Fruit fly (Drosophila melanogaster) whole organism, embryonic: Measurements from ENCODE around the gene Cyp4d1.
A peak's percentile ranks its signal among the peaks of the same experiment; 100 is the strongest.

ENCODE experiments used
- Atf3 ChIP-seq: fragments of 200-800 bp; sonication (Bioruptor generic); optimal IDR thresholded peaks from 3 replicates; lab custom pipeline; 2016; ENCODE audit warnings: missing biosample characterization, missing genetic modification characterization
- Bdp1 ChIP-seq: fragments of 200-800 bp; sonication (Bioruptor generic); optimal IDR thresholded peaks from 3 replicates; lab custom pipeline; 2016; ENCODE audit warnings: missing biosample characterization, missing genetic modification characterization
- CG10565 ChIP-seq: fragments of 200-800 bp; sonication (Bioruptor generic); optimal IDR thresholded peaks from 3 replicates; lab custom pipeline; 2016; ENCODE audit warnings: missing biosample characterization, mild to moderate bottlenecking, missing genetic modification characterization
- CG11456 ChIP-seq: fragments of 200-800 bp; sonication (Bioruptor generic); IDR thresholded peaks from 3 replicates; pipeline ENCODE4 v1.3.6; 2022; ENCODE audit warnings: missing biosample characterization, missing genetic modification characterization
- CG12071 ChIP-seq: fragments of 200-800 bp; sonication (Bioruptor generic); optimal IDR thresholded peaks from 3 replicates; lab custom pipeline; 2018; ENCODE audit warnings: missing biosample characterization, mild to moderate bottlenecking, missing genetic modification characterization
- CG12104 ChIP-seq: fragments of 200-800 bp; sonication (Bioruptor generic); optimal IDR thresholded peaks from 3 replicates; lab custom pipeline; 2016; ENCODE audit warnings: missing biosample characterization, missing genetic modification characterization
- CG12155 ChIP-seq: fragments of 200-800 bp; sonication (Bioruptor generic); optimal IDR thresholded peaks from 3 replicates; lab custom pipeline; 2016; ENCODE audit warnings: missing biosample characterization, missing genetic modification characterization
- CG12236 ChIP-seq: fragments of 200-800 bp; sonication (Bioruptor generic); optimal IDR thresholded peaks from 2 replicates; lab custom pipeline; 2016; ENCODE audit warnings: missing biosample characterization, missing genetic modification characterization
- CG12769 ChIP-seq: fragments of 200-800 bp; sonication (Bioruptor generic); optimal IDR thresholded peaks from 2 replicates; lab custom pipeline; 2019; ENCODE audit warnings: missing biosample characterization, mild to moderate bottlenecking, missing genetic modification characterization, moderate library complexity
- CG14710 ChIP-seq: fragments of 200-800 bp; sonication (Bioruptor generic); optimal IDR thresholded peaks from 3 replicates; lab custom pipeline; 2019; ENCODE audit warnings: missing biosample characterization, mild to moderate bottlenecking, missing genetic modification characterization, moderate library complexity
- CG15011 ChIP-seq: fragments of 200-800 bp; sonication (Bioruptor generic); optimal IDR thresholded peaks from 3 replicates; lab custom pipeline; 2018; ENCODE audit warnings: missing biosample characterization, mild to moderate bottlenecking, missing genetic modification characterization
- CG15269 ChIP-seq: fragments of 200-800 bp; sonication (Bioruptor generic); optimal IDR thresholded peaks from 2 replicates; lab custom pipeline; 2018; ENCODE audit warnings: missing biosample characterization, mild to moderate bottlenecking, missing genetic modification characterization, moderate library complexity
- CG15514 ChIP-seq: fragments of 200-800 bp; sonication (Bioruptor generic); optimal IDR thresholded peaks from 3 replicates; lab custom pipeline; 2017; ENCODE audit warnings: missing biosample characterization, missing genetic modification characterization, mild to moderate bottlenecking, moderate library complexity, missing genetic modification reagents
- CG15601 ChIP-seq: fragments of 200-800 bp; sonication (Bioruptor generic); optimal IDR thresholded peaks from 3 replicates; lab custom pipeline; 2019; ENCODE audit warnings: missing biosample characterization, mild to moderate bottlenecking, missing genetic modification characterization, moderate library complexity
- CG15696 ChIP-seq: fragments of 200-800 bp; sonication (Bioruptor generic); optimal IDR thresholded peaks from 2 replicates; lab custom pipeline; 2019; ENCODE audit warnings: missing biosample characterization, mild to moderate bottlenecking, missing genetic modification characterization, moderate library complexity
- CG17328 ChIP-seq: fragments of 200-800 bp; sonication (Bioruptor generic); IDR thresholded peaks from 2 replicates; pipeline ENCODE4 v1.3.6; 2022; ENCODE audit warnings: missing biosample characterization, missing genetic modification characterization
- CG2120 ChIP-seq: fragments of 200-800 bp; sonication (Bioruptor generic); optimal IDR thresholded peaks from 3 replicates; lab custom pipeline; 2016; ENCODE audit warnings: missing biosample characterization, missing genetic modification characterization
- CG2875 ChIP-seq: fragments of 200-800 bp; sonication (Bioruptor generic); optimal IDR thresholded peaks from 2 replicates; lab custom pipeline; 2017; ENCODE audit warnings: missing biosample characterization, mild to moderate bottlenecking, missing genetic modification characterization, missing genetic modification reagents
- CG31224 ChIP-seq: fragments of 200-800 bp; sonication (Bioruptor generic); IDR thresholded peaks from 2 replicates; pipeline ENCODE4 v1.3.6; 2022; ENCODE audit warnings: missing biosample characterization, missing genetic modification characterization
- CG4424 ChIP-seq: fragments of 200-800 bp; sonication (Bioruptor generic); optimal IDR thresholded peaks from 3 replicates; lab custom pipeline; 2016; ENCODE audit warnings: missing biosample characterization, missing genetic modification characterization
- CG4707 ChIP-seq: fragments of 200-800 bp; sonication (Bioruptor generic); optimal IDR thresholded peaks from 2 replicates; lab custom pipeline; 2018; ENCODE audit warnings: missing biosample characterization, mild to moderate bottlenecking, missing genetic modification characterization, moderate library complexity
- CG6683 ChIP-seq: fragments of 200-800 bp; sonication (Bioruptor generic); optimal IDR thresholded peaks from 2 replicates; lab custom pipeline; 2017; ENCODE audit warnings: missing biosample characterization, mild to moderate bottlenecking, missing genetic modification characterization, missing genetic modification reagents
- CG7839 ChIP-seq: fragments of 200-800 bp; sonication (Bioruptor generic); optimal IDR thresholded peaks from 3 replicates; lab custom pipeline; 2018; ENCODE audit warnings: missing biosample characterization, mild to moderate bottlenecking, missing genetic modification characterization, moderate library complexity
- CG9876 ChIP-seq: fragments of 200-800 bp; sonication (Bioruptor generic); optimal IDR thresholded peaks from 2 replicates; lab custom pipeline; 2016; ENCODE audit warnings: missing biosample characterization, missing genetic modification characterization
- CHES-1-like ChIP-seq: fragments of 200-800 bp; sonication (Bioruptor generic); optimal IDR thresholded peaks from 2 replicates; lab custom pipeline; 2016; ENCODE audit warnings: missing biosample characterization, missing genetic modification characterization
- Dek ChIP-seq: fragments of 200-800 bp; sonication (Bioruptor generic); optimal IDR thresholded peaks from 3 replicates; lab custom pipeline; 2019; ENCODE audit warnings: missing biosample characterization, mild to moderate bottlenecking, missing genetic modification characterization, moderate library complexity
- E2f1 ChIP-seq: fragments of 200-800 bp; sonication (Bioruptor generic); IDR thresholded peaks from 2 replicates; pipeline ENCODE4 v1.3.6; 2022; ENCODE audit warnings: missing biosample characterization, missing genetic modification characterization
- HmgZ ChIP-seq: fragments of 200-800 bp; sonication (Bioruptor generic); optimal IDR thresholded peaks from 2 replicates; lab custom pipeline; 2018; ENCODE audit warnings: missing biosample characterization, mild to moderate bottlenecking, missing genetic modification characterization
- Hmx ChIP-seq: fragments of 200-800 bp; sonication (Bioruptor generic); optimal IDR thresholded peaks from 2 replicates; lab custom pipeline; 2016; ENCODE audit warnings: missing biosample characterization, missing genetic modification characterization
- Hr39 ChIP-seq: fragments of >200 bp; optimal IDR thresholded peaks from 2 replicates; lab custom pipeline; 2017
- Neu2 ChIP-seq: fragments of 200-800 bp; sonication (Bioruptor generic); optimal IDR thresholded peaks from 3 replicates; lab custom pipeline; 2016; ENCODE audit warnings: missing biosample characterization, missing genetic modification characterization, borderline replicate concordance
- Six4 ChIP-seq: fragments of 200-800 bp; sonication (Bioruptor generic); optimal IDR thresholded peaks from 2 replicates; lab custom pipeline; 2016; ENCODE audit warnings: missing biosample characterization, missing genetic modification characterization
- Trl ChIP-seq, 3 experiments: fragments of >200 bp in 2 of 3; fragments of 200-800 bp in 1 of 3; sonication (Bioruptor generic) in 1 of 3; optimal IDR thresholded peaks; 2 replicates in 1 of 3; 3 replicates in 2 of 3; lab custom pipeline; 2016 to 2017; ENCODE audit warnings: missing biosample characterization in 1 of 3, missing genetic modification characterization in 1 of 3
- br ChIP-seq: fragments of >200 bp; optimal IDR thresholded peaks from 2 replicates; lab custom pipeline; 2017
- bsh ChIP-seq, 2 experiments: fragments of 200-800 bp; sonication (Bioruptor generic); optimal IDR thresholded peaks; 2 replicates each; lab custom pipeline; 2017 to 2018; ENCODE audit warnings: mild to moderate bottlenecking in 2 of 2, missing biosample characterization in 2 of 2, missing genetic modification characterization in 2 of 2, moderate library complexity in 1 of 2
- chm ChIP-seq: fragments of 200-800 bp; sonication (Bioruptor generic); IDR thresholded peaks from 2 replicates; pipeline ENCODE4 v1.3.6; 2022; ENCODE audit warnings: missing biosample characterization, missing genetic modification characterization
- corto ChIP-seq: fragments of 200-800 bp; sonication (Bioruptor generic); optimal IDR thresholded peaks from 2 replicates; lab custom pipeline; 2016; ENCODE audit warnings: missing biosample characterization, mild to moderate bottlenecking, missing genetic modification characterization, moderate library complexity
- gcm ChIP-seq: fragments of 200-800 bp; sonication (Bioruptor generic); optimal IDR thresholded peaks from 2 replicates; lab custom pipeline; 2019; ENCODE audit warnings: missing biosample characterization, mild to moderate bottlenecking, missing genetic modification characterization, moderate library complexity
- gsb-n ChIP-seq: fragments of 200-800 bp; sonication (Bioruptor generic); optimal IDR thresholded peaks from 3 replicates; lab custom pipeline; 2018; ENCODE audit warnings: missing biosample characterization, mild to moderate bottlenecking, missing genetic modification characterization
- hkb ChIP-seq, 2 experiments: fragments of 200-800 bp in 1 of 2; fragments of >200 bp in 1 of 2; sonication (Bioruptor generic) in 1 of 2; IDR thresholded peaks in 1 of 2; optimal IDR thresholded peaks in 1 of 2; 2 replicates each; pipeline versions ENCODE4 v1.3.6 to Lab custom; 2017 to 2022; ENCODE audit warnings: missing biosample characterization in 1 of 2, missing genetic modification characterization in 1 of 2
- lola ChIP-seq, 3 experiments: fragments of >200 bp in 2 of 3; fragments of 200-800 bp in 1 of 3; sonication (Bioruptor generic) in 1 of 3; optimal IDR thresholded peaks; 2 replicates each; lab custom pipeline; 2017 to 2019; ENCODE audit warnings: missing biosample characterization in 3 of 3, missing genetic modification characterization in 3 of 3, mild to moderate bottlenecking in 1 of 3, moderate library complexity in 1 of 3
- otp ChIP-seq: fragments of 200-800 bp; sonication (Bioruptor generic); IDR thresholded peaks from 3 replicates; pipeline ENCODE4, ENCODE4 v1.3.6; 2022; ENCODE audit warnings: missing biosample characterization, missing genetic modification characterization
- pfk ChIP-seq: fragments of 200-800 bp; sonication (Bioruptor generic); optimal IDR thresholded peaks from 2 replicates; lab custom pipeline; 2018; ENCODE audit warnings: missing biosample characterization, mild to moderate bottlenecking, missing genetic modification characterization, moderate library complexity
- prd ChIP-seq, 3 experiments: fragments of >200 bp in 2 of 3; fragments of 200-800 bp in 1 of 3; sonication (Bioruptor generic) in 1 of 3; optimal IDR thresholded peaks in 2 of 3; IDR thresholded peaks in 1 of 3; 2 replicates in 2 of 3; 3 replicates in 1 of 3; pipeline versions ENCODE4 v1.3.6 to Lab custom; 2017 to 2022; ENCODE audit warnings: missing biosample characterization in 1 of 3, missing genetic modification characterization in 1 of 3
- twi ChIP-seq: fragments of 200-800 bp; optimal IDR thresholded peaks from 2 replicates; lab custom pipeline; 2019; ENCODE audit warnings: missing biosample characterization, mild to moderate bottlenecking, missing genetic modification characterization, moderate library complexity
- wor ChIP-seq: fragments of 200-800 bp; sonication (Bioruptor generic); IDR thresholded peaks from 2 replicates; pipeline ENCODE4 v1.3.6; 2022; ENCODE audit warnings: missing biosample characterization, missing genetic modification characterization

The Cyp4d1 gene

DNA sequence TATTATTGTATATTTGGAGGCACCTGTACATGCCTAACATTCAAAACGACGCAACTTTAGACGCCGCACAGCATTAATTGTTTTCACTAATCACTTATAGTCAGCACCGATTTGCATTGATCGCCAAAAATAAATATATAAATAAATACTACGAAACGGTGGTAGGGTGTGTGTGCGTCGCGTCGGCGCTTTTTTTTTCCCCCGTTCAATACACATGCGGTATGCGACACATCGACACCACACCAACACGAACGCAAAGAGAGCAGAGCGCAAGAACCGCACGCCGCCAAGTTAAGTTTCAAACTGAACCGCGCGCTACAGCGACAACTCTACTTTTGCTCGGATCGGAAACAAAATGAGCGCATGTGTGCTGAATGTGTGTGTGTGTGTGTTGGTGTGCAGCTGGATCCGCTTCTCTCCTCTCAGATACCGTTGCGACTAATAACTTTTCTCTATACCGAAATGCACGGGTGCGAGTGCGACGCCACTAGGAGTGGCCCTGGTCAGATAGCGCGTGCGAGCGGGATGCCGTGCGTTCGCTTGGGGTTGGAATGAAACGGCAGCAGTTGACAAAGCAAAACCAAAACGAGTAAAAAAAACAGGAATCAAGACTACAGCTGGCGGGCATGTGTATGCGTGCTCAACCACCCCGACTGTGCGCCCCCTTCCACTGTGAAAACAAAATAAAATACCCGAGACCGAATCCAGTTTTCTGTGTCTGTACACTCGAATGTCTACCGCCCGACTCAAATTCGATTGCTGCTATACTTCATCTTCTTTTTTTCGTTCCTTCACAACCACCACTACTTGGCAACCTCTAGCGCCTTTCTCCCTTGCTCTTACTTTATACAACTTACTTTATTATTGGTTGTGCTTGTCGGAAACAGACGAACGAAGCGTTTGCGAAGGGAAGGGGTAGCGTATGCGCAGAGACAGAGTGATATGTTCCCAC, 38.7 kb downstream of the Cyp4d1 start, which contains the start of gene ph-d (continued):
- TF ChIP-seq CG4707 (GFP tag; lab: Kevin White, UChicago) (no peak), Trl (optimal IDR thresholded peaks at IDR 0.05; lab: Kevin White, UChicago) (peak; percentile 71 to 85), Trl (GFP tag; optimal IDR thresholded peaks at IDR 0.05; lab: Kevin White, UChicago) (peak; percentile 27), CG12236 (GFP tag; lab: Kevin White, UChicago) (no peak), CG15514 (GFP tag; lab: Kevin White, UChicago) (peak; percentile 53), CG11456 (peak; percentile 39; the same call in 1 of the 3 replicates), HmgZ (tag; lab: Kevin White, UChicago) (peak; percentile 44), chm (peak; percentile 25), Bdp1 (GFP tag; lab: Kevin White, UChicago) (no peak), Hr39 (no peak), CG15269 (peak; percentile 53), CG10565 (GFP tag; lab: Kevin White, UChicago) (no peak), CG6683 (GFP tag; lab: Kevin White, UChicago) (no peak), E2f1 (GFP tag; lab: Robert Waterston, UW) (peak; percentile 42; the same call in 1 of the 2 replicates), CG14710 (tag; lab: Kevin White, UChicago) (peak; percentile 29), CG31224 (peak; percentile 19; the same call in 1 of the 2 replicates), CG12769 (tag; lab: Kevin White, UChicago) (peak; percentile 98), CG17328 (GFP tag; lab: Robert Waterston, UW) (peak; percentile 38), CG15696 (tag; lab: Kevin White, UChicago) (peak; percentile 20), pfk (GFP tag; lab: Kevin White, UChicago) (peak; percentile 79), prd (optimal IDR thresholded peaks at IDR 0.05; lab: Kevin White, UChicago) (no peak), prd (GFP tag; IDR thresholded peaks at IDR 0.05; lab: Robert Waterston, UW) (peak; percentile 46; the same call in 2 of the 3 replicates), CG2875 (no peak), CG12104 (GFP tag; lab: Kevin White, UChicago) (no peak), lola (GFP tag; optimal IDR thresholded peaks at IDR 0.05; lab: Kevin White, UChicago) (peak in 1 of 3 experiments; percentile 58), CHES-1-like (GFP tag; lab: Kevin White, UChicago) (peak; percentile 48), Hmx (GFP tag; lab: Kevin White, UChicago) (no peak), CG2120 (GFP tag; lab: Kevin White, UChicago) (peak; percentile 62), CG9876 (GFP tag; lab: Kevin White, UChicago) (no peak), wor (GFP tag; lab: Robert Waterston, UW) (peak; percentile 30; the same call in 1 of the 2 replicates), hkb (optimal IDR thresholded peaks at IDR 0.05; lab: Kevin White, UChicago) (no peak), hkb (GFP tag; IDR thresholded peaks at IDR 0.05; lab: Robert Waterston, UW) (peak; percentile 60), CG12155 (GFP tag; lab: Kevin White, UChicago) (peak; percentile 20), gcm (GFP tag; lab: Kevin White, UChicago) (peak; percentile 2), otp (GFP tag; lab: Robert Waterston, UW) (no peak), CG7839 (tag; lab: Kevin White, UChicago) (peak; percentile 65), CG4424 (GFP tag; lab: Kevin White, UChicago) (peak; percentile 35), bsh (GFP tag; optimal IDR thresholded peaks at IDR 0.05; lab: Kevin White, UChicago) (peak; percentile 55 to 71), Atf3 (GFP tag; lab: Kevin White, UChicago) (no peak), CG12071 (GFP tag; lab: Kevin White, UChicago) (peak; percentile 18), br (lab: Kevin White, UChicago) (no peak), Dek (tag; lab: Kevin White, UChicago) (peak; percentile 29), CG15011 (GFP tag; lab: Kevin White, UChicago) (peak; percentile 17), corto (GFP tag; lab: Kevin White, UChicago) (no peak), gsb-n (tag; lab: Kevin White, UChicago) (peak; percentile 17), twi (tag; lab: Kevin White, UChicago) (peak; percentile 96), Neu2 (GFP tag; lab: Kevin White, UChicago) (peak; percentile 67), CG15601 (peak; percentile 28), Six4 (no peak)
